Fruit fly (Drosophila melanogaster) Kc167 (cell line): ENCODE data around the gene Dscam4.

Experiments used
- Myc ChIP-seq: fragments of >200 bp; optimal IDR thresholded peaks from 2 replicates; lab custom pipeline; 2017; ENCODE audit warnings: missing external identifiers
- Sin3A ChIP-seq: fragments of >200 bp; optimal IDR thresholded peaks from 2 replicates; lab custom pipeline; 2018; ENCODE audit warnings: missing external identifiers
- h ChIP-seq: fragments of >200 bp; optimal IDR thresholded peaks from 3 replicates; lab custom pipeline; 2018; ENCODE audit warnings: missing external identifiers
- insv ChIP-seq: fragments of >200 bp; optimal IDR thresholded peaks from 3 replicates; lab custom pipeline; 2018; ENCODE audit warnings: missing external identifiers
- psq ChIP-seq: fragments of >200 bp; optimal IDR thresholded peaks from 2 replicates; lab custom pipeline; 2017; ENCODE audit warnings: missing external identifiers
- ttk ChIP-seq: sonication (Bioruptor generic); optimal IDR thresholded peaks from 2 replicates; lab custom pipeline; 2017; ENCODE audit warnings: missing external identifiers

The Dscam4 gene

dm6 chr3L:8221835-8222234 lies 16.6 kb upstream of the Dscam4 start, which contains the start of gene CG13678:
Gene CG13678 (plus strand): TSS chr3L:8222141.
- no peak for TF ChIP-seq Myc (lab: Kevin White, UChicago)
- no peak for TF ChIP-seq ttk (lab: Kevin White, UChicago)
- no peak for TF ChIP-seq psq (lab: Kevin White, UChicago)
- TF ChIP-seq h (lab: Kevin White, UChicago) = no peak
- no peak for TF ChIP-seq insv (lab: Kevin White, UChicago)
- no peak for TF ChIP-seq Sin3A

dm6 chr3L:8228924-8229323 lies 9.5 kb upstream of the Dscam4 start, which contains the start of gene eIF4E3:
Gene eIF4E3 (plus strand): TSS chr3L:8229224.
- TF ChIP-seq h (lab: Kevin White, UChicago) (no peak), ttk (lab: Kevin White, UChicago) (no peak)

- TF ChIP-seq ttk (lab: Kevin White, UChicago) (no peak), insv (lab: Kevin White, UChicago) (no peak), Sin3A (no peak), psq (lab: Kevin White, UChicago) (no peak), Myc (lab: Kevin White, UChicago) (no peak), h (lab: Kevin White, UChicago) (no peak)
These were observed 2.1 kb downstream of the Dscam4 start, which contains the start of gene CG7213 for dm6 chr3L:8240501-8240900. Gene CG7213 (minus strand): TSS chr3L:8240601.

- TF ChIP-seq psq (lab: Kevin White, UChicago) (no peak), Myc (lab: Kevin White, UChicago) (no peak), Sin3A (no peak), ttk (lab: Kevin White, UChicago) (no peak), h (lab: Kevin White, UChicago) (no peak), insv (lab: Kevin White, UChicago) (no peak)
These were observed 2.5 kb downstream of the Dscam4 start for dm6 chr3L:8240932-8241331.

dm6 chr3L:8284651-8285050 lies 46.2 kb downstream of the Dscam4 start:
- no peak for TF ChIP-seq Myc (lab: Kevin White, UChicago)
- no peak for TF ChIP-seq h (lab: Kevin White, UChicago)
- no peak for TF ChIP-seq insv (lab: Kevin White, UChicago)
- TF ChIP-seq psq (lab: Kevin White, UChicago) = no peak
- TF ChIP-seq ttk (lab: Kevin White, UChicago) = no peak
- TF ChIP-seq Sin3A = no peak

dm6 chr3L:8285291-8285690 lies 46.8 kb downstream of the Dscam4 start:
- TF ChIP-seq insv (lab: Kevin White, UChicago) (no peak), h (lab: Kevin White, UChicago) (no peak), psq (lab: Kevin White, UChicago) (no peak), Myc (lab: Kevin White, UChicago) (no peak), Sin3A (no peak), ttk (lab: Kevin White, UChicago) (no peak)

dm6 chr3L:8285773-8286172 lies 47.3 kb downstream of the Dscam4 start:
- TF ChIP-seq Sin3A (no peak), ttk (lab: Kevin White, UChicago) (no peak), Myc (lab: Kevin White, UChicago) (no peak), psq (lab: Kevin White, UChicago) (no peak), insv (lab: Kevin White, UChicago) (no peak), h (lab: Kevin White, UChicago) (no peak)

- TF ChIP-seq Myc (lab: Kevin White, UChicago) = no peak
- no peak for TF ChIP-seq Sin3A
- TF ChIP-seq psq (lab: Kevin White, UChicago) = no peak
These were observed 48.0 kb downstream of the Dscam4 start for dm6 chr3L:8286397-8286796.

- TF ChIP-seq psq (lab: Kevin White, UChicago) = no peak
- no peak for TF ChIP-seq insv (lab: Kevin White, UChicago)
- no peak for TF ChIP-seq Myc (lab: Kevin White, UChicago)
These were observed 49.9 kb downstream of the Dscam4 start for dm6 chr3L:8288396-8288795.

- TF ChIP-seq Sin3A (no peak), ttk (lab: Kevin White, UChicago) (no peak), Myc (lab: Kevin White, UChicago) (no peak), insv (lab: Kevin White, UChicago) (no peak), h (lab: Kevin White, UChicago) (no peak), psq (lab: Kevin White, UChicago) (no peak)
These were observed 51.1 kb downstream of the Dscam4 start, which contains the start of gene cert for dm6 chr3L:8289336-8290258. Gene cert (minus strand): TSS chr3L:8289870.

dm6 chr3L:8295227-8295626 lies 56.8 kb downstream of the Dscam4 start, which contains the start of gene CG7201:
Gene CG7201 (minus strand): TSS chr3L:8295327.
- TF ChIP-seq Sin3A = no peak
- no peak for TF ChIP-seq ttk (lab: Kevin White, UChicago)
- TF ChIP-seq h (lab: Kevin White, UChicago) = no peak

dm6 chr3L:8296941-8297340 lies 58.5 kb downstream of the Dscam4 start, which contains the start of gene Rab19:
Gene Rab19 (plus strand): TSS chr3L:8297018.
- TF ChIP-seq insv (lab: Kevin White, UChicago) = no peak
- TF ChIP-seq psq (lab: Kevin White, UChicago) = no peak
- TF ChIP-seq ttk (lab: Kevin White, UChicago) = no peak
- TF ChIP-seq Myc (lab: Kevin White, UChicago) = no peak
- TF ChIP-seq h (lab: Kevin White, UChicago) = no peak
- no peak for TF ChIP-seq Sin3A
